Fruit fly (Drosophila melanogaster) Kc167 (cell line): ENCODE measurements around the gene CG3679.

ENCODE experiments used
- Myc ChIP-seq: fragments of >200 bp; optimal IDR thresholded peaks from 2 replicates; lab custom pipeline; 2017; ENCODE audit warnings: missing external identifiers
- insv ChIP-seq: fragments of >200 bp; optimal IDR thresholded peaks from 3 replicates; lab custom pipeline; 2018; ENCODE audit warnings: missing external identifiers
- psq ChIP-seq: fragments of >200 bp; optimal IDR thresholded peaks from 2 replicates; lab custom pipeline; 2017; ENCODE audit warnings: missing external identifiers
- ttk ChIP-seq: sonication (Bioruptor generic); optimal IDR thresholded peaks from 2 replicates; lab custom pipeline; 2017; ENCODE audit warnings: missing external identifiers

dm6 chrX:16285186-16285585, 18.5 kb upstream of the CG3679 start:
- TF ChIP-seq ttk (lab: Kevin White, UChicago) (no peak), insv (lab: Kevin White, UChicago) (no peak), psq (no peak), Myc (lab: Kevin White, UChicago) (no peak)
